Worm (Caenorhabditis elegans): Measurements from ENCODE around the gene dnj-15.

The dnj-15 gene

ce11 chrIV:4215349-4215748, 39.2 kb downstream of the dnj-15 start (continued):
- TF ChIP-seq lin-14 (GFP tag; optimal IDR thresholded peaks at IDR 0.05) (peak; percentile 88), hlh-4 (tag; optimal IDR thresholded peaks at IDR 0.05) (no peak), pqm-1 (tag; optimal IDR thresholded peaks at IDR 0.05) (no peak), ceh-8 (GFP tag; optimal IDR thresholded peaks at IDR 0.05) (no peak), efl-1 (optimal IDR thresholded peaks at IDR 0.05) (peak; percentile 60 to 78), efl-1 (GFP tag; optimal IDR thresholded peaks at IDR 0.05 in 1 of 2) (peak; percentile 21 to 87), jun-1 (tag; optimal IDR thresholded peaks at IDR 0.05) (peak; percentile 11), nhr-84 (tag; optimal IDR thresholded peaks at IDR 0.05) (no peak), vab-15 (tag; optimal IDR thresholded peaks at IDR 0.05) (no peak), aly-2 (tag; optimal IDR thresholded peaks at IDR 0.05) (no peak), C34B4.2 (tag; optimal IDR thresholded peaks at IDR 0.05) (no peak), mdl-1 (tag; optimal IDR thresholded peaks at IDR 0.05) (peak in 1 of 2 experiments; percentile 81), fkh-8 (tag; optimal IDR thresholded peaks at IDR 0.05) (peak; percentile 73), fkh-4 (tag; optimal IDR thresholded peaks at IDR 0.05; ENCODE audit: borderline replicate concordance) (no peak), C16A3.4 (tag; optimal IDR thresholded peaks at IDR 0.05) (peak; percentile 51), dsc-1 (tag; optimal IDR thresholded peaks at IDR 0.05) (peak; percentile 5), lir-3 (tag; optimal IDR thresholded peaks at IDR 0.05; ENCODE audit: poor library complexity) (no peak), tbx-2 (tag; optimal IDR thresholded peaks at IDR 0.05) (peak; percentile 32), ama-1 (optimal IDR thresholded peaks at IDR 0.05) (peak; percentile 63), tlp-1 (tag; optimal IDR thresholded peaks at IDR 0.05) (no peak), lin-13 (GFP tag; optimal IDR thresholded peaks at IDR 0.05) (peak; percentile 63), nhr-76 (tag; optimal IDR thresholded peaks at IDR 0.05) (no peak), aha-1 (tag; optimal IDR thresholded peaks at IDR 0.05) (no peak), pax-3 (tag; optimal IDR thresholded peaks at IDR 0.05) (peak; percentile 7), nhr-20 (tag; optimal IDR thresholded peaks at IDR 0.05) (peak; percentile 72), zip-4 (GFP tag; optimal IDR thresholded peaks at IDR 0.05) (no peak), ztf-4 (tag; optimal IDR thresholded peaks at IDR 0.05) (peak; percentile 28), ztf-11 (tag; optimal IDR thresholded peaks at IDR 0.05) (no peak), nhr-71 (tag; optimal IDR thresholded peaks at IDR 0.05) (peak; percentile 78), rnt-1 (tag; optimal IDR thresholded peaks at IDR 0.05) (peak; percentile 43), xbp-1 (tag; optimal IDR thresholded peaks at IDR 0.05) (peak; percentile 10), isw-1 (GFP tag; IDR thresholded peaks at IDR 0.05) (no peak)

- TF ChIP-seq nhr-90 (tag; optimal IDR thresholded peaks at IDR 0.05; ENCODE audit: poor library complexity) (peak; percentile 58), mef-2 (tag; optimal IDR thresholded peaks at IDR 0.05) (no peak), F16B12.6 (tag; optimal IDR thresholded peaks at IDR 0.05) (no peak), fos-1 (tag; optimal IDR thresholded peaks at IDR 0.05) (no peak), hlh-4 (tag; optimal IDR thresholded peaks at IDR 0.05) (no peak), snpc-4 (tag; optimal IDR thresholded peaks at IDR 0.05) (no peak), dsc-1 (tag; optimal IDR thresholded peaks at IDR 0.05) (no peak), elt-3 (tag; optimal IDR thresholded peaks at IDR 0.05) (peak in 2 of 6 experiments; percentile 46 to 96), rnt-1 (tag; optimal IDR thresholded peaks at IDR 0.05) (no peak), nhr-85 (tag) (peak; percentile 79), pqm-1 (tag; optimal IDR thresholded peaks at IDR 0.05) (no peak), mdl-1 (tag; optimal IDR thresholded peaks at IDR 0.05) (peak in 1 of 2 experiments; percentile 88), mab-9 (GFP tag; IDR thresholded peaks at IDR 0.05) (no peak), mep-1 (tag; optimal IDR thresholded peaks at IDR 0.05) (no peak), unc-30 (tag; optimal IDR thresholded peaks at IDR 0.05) (no peak), nhr-84 (tag; optimal IDR thresholded peaks at IDR 0.05) (no peak), nhr-71 (tag; optimal IDR thresholded peaks at IDR 0.05) (peak; percentile 64), ces-1 (GFP tag; optimal IDR thresholded peaks at IDR 0.05) (no peak), lin-39 (tag; optimal IDR thresholded peaks at IDR 0.05) (no peak), unc-98 (GFP tag; IDR thresholded peaks at IDR 0.05) (no peak), egl-27 (tag; optimal IDR thresholded peaks at IDR 0.05) (no peak), unc-130 (tag; optimal IDR thresholded peaks at IDR 0.05) (peak; percentile 76), efl-1 (optimal IDR thresholded peaks at IDR 0.05) (no peak), efl-1 (GFP tag; optimal IDR thresholded peaks at IDR 0.05 in 1 of 2) (peak in 1 of 2 experiments; percentile 49), irx-1 (tag; optimal IDR thresholded peaks at IDR 0.05) (no peak), snu-23 (GFP tag; optimal IDR thresholded peaks at IDR 0.05) (peak; percentile 19), nhr-47 (tag; optimal IDR thresholded peaks at IDR 0.05) (peak; percentile 31), pag-3 (tag; optimal IDR thresholded peaks at IDR 0.05; ENCODE audit: borderline replicate concordance, insufficient read depth) (no peak)
These were observed 40.1 kb downstream of the dnj-15 start for ce11 chrIV:4216099-4216894.
